Fruit fly (Drosophila melanogaster) whole organism, embryonic: ENCODE data around the gene Uxt.

ENCODE experiments used
- ATbp ChIP-seq: fragments of 200-800 bp; sonication (Bioruptor generic); optimal IDR thresholded peaks from 2 replicates; lab custom pipeline; 2017; ENCODE audit warnings: missing biosample characterization, mild to moderate bottlenecking, missing genetic modification characterization, missing genetic modification reagents
- Blimp-1 ChIP-seq: fragments of 200-800 bp; sonication (Bioruptor generic); optimal IDR thresholded peaks from 3 replicates; lab custom pipeline; 2018; ENCODE audit warnings: missing biosample characterization, missing genetic modification characterization, mild to moderate bottlenecking, moderate library complexity, missing genetic modification reagents
- CG11247 ChIP-seq: fragments of 200-800 bp; sonication (Bioruptor generic); IDR thresholded peaks from 2 replicates; pipeline ENCODE4 v1.3.6; 2022; ENCODE audit warnings: missing biosample characterization, missing genetic modification characterization
- CG11560 ChIP-seq: fragments of 200-800 bp; sonication (Bioruptor generic); IDR thresholded peaks from 3 replicates; pipeline ENCODE4 v1.3.6; 2022; ENCODE audit warnings: missing biosample characterization, missing genetic modification characterization
- CG12219 ChIP-seq: fragments of 200-800 bp; sonication (Bioruptor generic); optimal IDR thresholded peaks from 3 replicates; lab custom pipeline; 2018; ENCODE audit warnings: missing biosample characterization, mild to moderate bottlenecking, missing genetic modification characterization
- CG12299 ChIP-seq: fragments of 200-800 bp; sonication (Bioruptor generic); optimal IDR thresholded peaks from 2 replicates; lab custom pipeline; 2018; ENCODE audit warnings: missing biosample characterization, mild to moderate bottlenecking, missing genetic modification characterization
- CG17359 ChIP-seq: fragments of 200-800 bp; sonication (Bioruptor generic); optimal IDR thresholded peaks from 3 replicates; lab custom pipeline; 2018; ENCODE audit warnings: missing biosample characterization, mild to moderate bottlenecking, missing genetic modification characterization, moderate library complexity
- CG18262 ChIP-seq: fragments of 200-800 bp; optimal IDR thresholded peaks from 3 replicates; lab custom pipeline; 2019; ENCODE audit warnings: missing biosample characterization, mild to moderate bottlenecking, missing genetic modification characterization, moderate library complexity
- CG18619 ChIP-seq: fragments of 200-800 bp; sonication (Bioruptor generic); optimal IDR thresholded peaks from 3 replicates; lab custom pipeline; 2017; ENCODE audit warnings: missing biosample characterization, mild to moderate bottlenecking, missing genetic modification characterization
- CG33213 ChIP-seq: fragments of 200-800 bp; sonication (Bioruptor generic); optimal IDR thresholded peaks from 3 replicates; lab custom pipeline; 2016; ENCODE audit warnings: missing biosample characterization, missing genetic modification characterization
- CG42726 ChIP-seq: fragments of 200-800 bp; sonication (Bioruptor generic); IDR thresholded peaks from 2 replicates; pipeline ENCODE4 v1.3.6; 2022; ENCODE audit warnings: missing biosample characterization, missing genetic modification characterization; ENCODE audit not compliant: partially characterized antibody
- CG6689 ChIP-seq: fragments of 200-800 bp; sonication (Bioruptor generic); IDR thresholded peaks from 2 replicates; pipeline ENCODE4 v1.3.6; 2022; ENCODE audit warnings: missing biosample characterization, missing genetic modification characterization
- CG8765 ChIP-seq: fragments of 200-800 bp; sonication (Bioruptor generic); IDR thresholded peaks from 2 replicates; pipeline ENCODE4 v1.3.6; 2022; ENCODE audit warnings: missing biosample characterization, missing genetic modification characterization
- Dip3 ChIP-seq: fragments of 200-800 bp; sonication (Bioruptor generic); optimal IDR thresholded peaks from 3 replicates; lab custom pipeline; 2016; ENCODE audit warnings: missing biosample characterization, missing genetic modification characterization
- Doc3 ChIP-seq: fragments of 200-800 bp; sonication (Bioruptor generic); IDR thresholded peaks from 3 replicates; pipeline ENCODE4 v1.3.6; 2022; ENCODE audit warnings: missing biosample characterization, missing genetic modification characterization; ENCODE audit not compliant: partially characterized antibody
- Dp ChIP-seq: fragments of 200-800 bp; sonication (Bioruptor generic); optimal IDR thresholded peaks from 2 replicates; lab custom pipeline; 2018; ENCODE audit warnings: missing biosample characterization, mild to moderate bottlenecking, missing genetic modification characterization, moderate library complexity
- Hr51 ChIP-seq, 2 experiments: fragments of 200-800 bp; sonication (Bioruptor generic); optimal IDR thresholded peaks; 2 replicates in 1 of 2; 3 replicates in 1 of 2; lab custom pipeline; 2016 to 2018; ENCODE audit warnings: missing biosample characterization in 2 of 2, missing genetic modification characterization in 2 of 2, mild to moderate bottlenecking in 1 of 2, moderate library complexity in 1 of 2
- Jarid2 ChIP-seq: fragments of 200-800 bp; sonication (Bioruptor generic); optimal IDR thresholded peaks from 3 replicates; lab custom pipeline; 2017; ENCODE audit warnings: mild to moderate bottlenecking, missing biosample characterization, missing genetic modification reagents, missing genetic modification characterization
- MTF-1 ChIP-seq: fragments of 200-800 bp; sonication (Bioruptor generic); optimal IDR thresholded peaks from 2 replicates; lab custom pipeline; 2018; ENCODE audit warnings: missing biosample characterization, mild to moderate bottlenecking, missing genetic modification characterization, borderline replicate concordance
- Max ChIP-seq: fragments of 200-800 bp; sonication (Bioruptor generic); optimal IDR thresholded peaks from 2 replicates; lab custom pipeline; 2016; ENCODE audit warnings: missing biosample characterization, mild to moderate bottlenecking, missing genetic modification characterization
- Nf-YA ChIP-seq: fragments of 200-800 bp; sonication (Bioruptor generic); IDR thresholded peaks from 2 replicates; pipeline ENCODE4 v1.3.6; 2022; ENCODE audit warnings: missing biosample characterization, missing genetic modification characterization
- Opbp ChIP-seq: fragments of 200-800 bp; sonication (Bioruptor generic); IDR thresholded peaks from 3 replicates; pipeline ENCODE4 v1.3.6; 2022; ENCODE audit warnings: missing biosample characterization, missing genetic modification characterization; ENCODE audit not compliant: partially characterized antibody
- Ravus ChIP-seq: fragments of 200-800 bp; sonication (Bioruptor generic); IDR thresholded peaks from 2 replicates; pipeline ENCODE4 v1.3.6; 2022; ENCODE audit warnings: missing biosample characterization, missing genetic modification characterization
- bcd ChIP-seq: fragments of 200-800 bp; sonication (Bioruptor generic); optimal IDR thresholded peaks from 2 replicates; lab custom pipeline; 2017; ENCODE audit warnings: missing biosample characterization, mild to moderate bottlenecking, missing genetic modification characterization
- dan ChIP-seq: fragments of 200-800 bp; sonication (Bioruptor generic); IDR thresholded peaks from 2 replicates; pipeline ENCODE4 v1.3.6; 2022; ENCODE audit warnings: missing biosample characterization, missing genetic modification characterization
- dm ChIP-seq: fragments of 200-800 bp; sonication (Bioruptor generic); optimal IDR thresholded peaks from 3 replicates; lab custom pipeline; 2016; ENCODE audit warnings: missing biosample characterization, missing genetic modification characterization
- dpn ChIP-seq, 2 experiments: fragments of 200-800 bp; sonication (Bioruptor generic); optimal IDR thresholded peaks; 3 replicates each; lab custom pipeline; 2016; ENCODE audit warnings: missing biosample characterization in 2 of 2, missing genetic modification characterization in 2 of 2
- esg ChIP-seq: fragments of 200-800 bp; sonication (Bioruptor generic); conservative IDR thresholded peaks from 2 replicates; pipeline ENCODE4 v1.3.6; 2022; ENCODE audit warnings: missing biosample characterization, missing genetic modification characterization
- ewg ChIP-seq: fragments of 200-800 bp; sonication (Bioruptor generic); optimal IDR thresholded peaks from 3 replicates; lab custom pipeline; 2017; ENCODE audit warnings: mild to moderate bottlenecking, missing biosample characterization, missing genetic modification reagents, missing genetic modification characterization
- fu2 ChIP-seq: fragments of 200-800 bp; sonication (Bioruptor generic); optimal IDR thresholded peaks from 2 replicates; lab custom pipeline; 2016; ENCODE audit warnings: missing biosample characterization, missing genetic modification characterization
- gfzf ChIP-seq: fragments of 200-800 bp; sonication (Bioruptor generic); optimal IDR thresholded peaks from 2 replicates; lab custom pipeline; 2016; ENCODE audit warnings: missing biosample characterization, mild to moderate bottlenecking, missing genetic modification characterization, moderate library complexity
- gro ChIP-seq: fragments of 200-800 bp; sonication (Bioruptor generic); optimal IDR thresholded peaks from 2 replicates; lab custom pipeline; 2016; ENCODE audit warnings: missing biosample characterization, missing genetic modification characterization
- jing ChIP-seq: fragments of 200-800 bp; sonication (Bioruptor generic); optimal IDR thresholded peaks from 2 replicates; lab custom pipeline; 2018; ENCODE audit warnings: missing biosample characterization, mild to moderate bottlenecking, missing genetic modification characterization
- nom ChIP-seq: fragments of 200-800 bp; sonication (Bioruptor generic); optimal IDR thresholded peaks from 2 replicates; lab custom pipeline; 2017; ENCODE audit warnings: missing biosample characterization, missing genetic modification characterization, mild to moderate bottlenecking, moderate library complexity, missing genetic modification reagents
- ranshi ChIP-seq: fragments of 200-800 bp; sonication (Bioruptor generic); IDR thresholded peaks from 2 replicates; pipeline ENCODE4 v1.3.6; 2022; ENCODE audit warnings: missing biosample characterization, missing genetic modification characterization
- ttk ChIP-seq: fragments of 200-800 bp; sonication (Bioruptor generic); IDR thresholded peaks from 2 replicates; pipeline ENCODE4 v2.1.2; 2022; ENCODE audit warnings: missing biosample characterization, missing genetic modification characterization

The Uxt gene

DNA sequence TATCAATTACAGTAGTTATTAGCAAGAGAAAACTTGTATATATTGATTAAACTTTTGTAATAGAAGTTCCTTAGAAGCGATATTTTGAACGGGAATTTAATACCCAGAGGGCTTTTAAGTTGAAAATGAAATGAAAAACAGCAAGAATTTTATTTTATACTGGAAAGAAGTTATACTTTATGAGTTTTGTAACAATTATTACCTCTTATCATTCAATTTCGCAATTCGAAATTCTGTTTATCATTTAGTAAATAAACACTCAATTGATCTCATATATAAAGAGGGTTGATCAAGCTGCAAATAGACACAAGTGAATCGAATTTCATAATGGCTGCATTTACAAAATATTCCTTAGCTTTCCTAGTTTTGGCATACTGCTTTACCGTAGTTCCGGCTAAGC, 28.3 kb downstream of the Uxt start, which contains the start of gene CG15263:
TSS of gene CG15263 (plus strand) at position 301 of the 400 bp plus-strand sequence.
- TF ChIP-seq gro (GFP tag; lab: Kevin White, UChicago) (no peak), CG6689 (GFP tag; lab: Robert Waterston, UW) (no peak), CG42726 (no peak), Blimp-1 (GFP tag; lab: Kevin White, UChicago) (no peak)
- TF ChIP-seq, all 482 proteins: peak for 0

DNA sequence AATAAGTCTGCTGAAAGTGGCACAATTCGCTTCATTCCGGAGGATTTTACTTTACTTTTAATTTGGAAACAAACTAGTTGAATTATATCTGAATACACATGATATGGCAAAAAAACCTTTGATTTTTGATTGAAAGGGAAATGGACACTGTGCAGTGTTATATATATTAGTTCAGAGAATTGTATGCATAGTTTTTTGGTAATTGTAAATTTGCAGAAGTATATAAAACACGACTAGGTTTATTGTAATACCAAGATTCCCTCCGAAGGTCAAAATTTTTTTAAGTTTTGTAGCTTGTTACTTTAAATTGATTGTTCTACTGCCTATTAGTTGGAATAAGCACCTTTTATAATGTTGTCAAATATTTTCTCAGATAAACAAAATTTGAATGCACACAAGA, 35.8 kb downstream of the Uxt start, which contains the start of gene CG15260:
TSS of gene CG15260 (minus strand) at position 101 of the 400 bp plus-strand sequence.
- no peak for TF ChIP-seq Dip3
- no peak for TF ChIP-seq CG33213 (GFP tag; lab: Kevin White, UChicago)
- TF ChIP-seq CG11247 (GFP tag; lab: Robert Waterston, UW): no peak
- TF ChIP-seq dan (GFP tag; lab: Robert Waterston, UW): no peak
- TF ChIP-seq CG8765: no peak
- TF ChIP-seq ATbp (GFP tag; lab: Kevin White, UChicago): no peak
- no peak for TF ChIP-seq CG12299 (tag; lab: Kevin White, UChicago)
- TF ChIP-seq fu2 (GFP tag; lab: Kevin White, UChicago): no peak
- no peak for TF ChIP-seq MTF-1 (GFP tag; lab: Kevin White, UChicago)
- TF ChIP-seq nom (GFP tag; lab: Kevin White, UChicago): no peak
- no peak for TF ChIP-seq ewg
- TF ChIP-seq jing (GFP tag; lab: Kevin White, UChicago): no peak
- no peak for TF ChIP-seq Max (GFP tag; lab: Kevin White, UChicago)
- no peak for TF ChIP-seq Dp (GFP tag; lab: Kevin White, UChicago)
- TF ChIP-seq CG11560: no peak
- TF ChIP-seq CG17359: no peak
- no peak for TF ChIP-seq Opbp
- no peak for TF ChIP-seq gfzf

DNA sequence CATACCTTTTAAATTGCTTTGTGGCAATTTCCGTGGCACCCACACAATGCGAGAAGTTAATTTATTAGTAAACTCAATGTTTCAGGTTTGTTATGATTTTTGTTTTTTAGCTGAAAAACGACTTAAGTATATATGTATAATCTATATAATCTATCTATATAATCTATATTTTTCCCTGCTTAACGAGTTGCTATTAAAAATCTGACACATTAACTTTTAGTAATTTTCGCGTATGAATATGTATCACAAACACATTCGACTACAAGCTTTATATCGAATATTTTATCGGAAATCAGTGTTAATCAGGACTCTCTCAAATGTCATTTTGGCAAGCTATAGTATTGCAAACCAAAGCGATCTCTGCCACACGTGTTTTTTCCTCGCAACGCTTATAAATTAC, 41.1 kb downstream of the Uxt start, which contains the start of gene CG15262:
TSS of gene CG15262 (plus strand) at position 301 of the 400 bp plus-strand sequence.
- TF ChIP-seq bcd: no peak
- no peak for TF ChIP-seq CG18262 (tag; lab: Kevin White, UChicago)
- no peak for TF ChIP-seq Jarid2
- no peak for TF ChIP-seq CG12219
- TF ChIP-seq Doc3: no peak
- no peak for TF ChIP-seq dm (GFP tag; lab: Kevin White, UChicago)
- no peak for TF ChIP-seq dpn (GFP tag; optimal IDR thresholded peaks at IDR 0.05; lab: Kevin White, UChicago)
- TF ChIP-seq ranshi (GFP tag; lab: Robert Waterston, UW): no peak
- TF ChIP-seq CG18619 (GFP tag; lab: Kevin White, UChicago): no peak
- TF ChIP-seq ttk (GFP tag; lab: Robert Waterston, UW): no peak
- no peak for TF ChIP-seq Nf-YA (GFP tag; lab: Robert Waterston, UW)
- TF ChIP-seq Ravus (GFP tag; lab: Robert Waterston, UW): no peak

DNA sequence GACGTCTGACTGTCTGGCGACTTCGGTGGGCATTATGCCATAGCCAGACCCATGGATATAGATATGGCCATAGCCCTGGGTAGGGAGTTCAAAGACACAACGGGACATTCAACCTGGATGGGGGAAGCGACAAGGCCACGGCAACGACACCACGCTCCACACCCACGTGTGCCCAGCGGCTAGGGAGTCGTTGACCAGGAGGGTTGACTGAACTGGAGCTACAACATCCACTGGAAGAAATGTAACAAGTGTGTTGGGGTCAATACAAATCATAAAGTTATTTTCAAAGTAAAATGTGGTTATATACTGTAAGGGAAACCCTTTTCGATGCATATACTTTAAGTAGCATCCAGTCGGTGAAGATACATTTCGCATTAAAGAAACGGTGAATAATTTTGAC, 45.5 kb downstream of the Uxt start:
- peak; percentile 26; the same call in 1 of the 2 replicates for TF ChIP-seq esg (GFP tag; lab: Robert Waterston, UW)
- no peak for TF ChIP-seq Hr51 (GFP tag; optimal IDR thresholded peaks at IDR 0.05; lab: Kevin White, UChicago)
